Comparison of ENCODE assay signal across 3 worm cellular contexts in the genomic region with DNA sequence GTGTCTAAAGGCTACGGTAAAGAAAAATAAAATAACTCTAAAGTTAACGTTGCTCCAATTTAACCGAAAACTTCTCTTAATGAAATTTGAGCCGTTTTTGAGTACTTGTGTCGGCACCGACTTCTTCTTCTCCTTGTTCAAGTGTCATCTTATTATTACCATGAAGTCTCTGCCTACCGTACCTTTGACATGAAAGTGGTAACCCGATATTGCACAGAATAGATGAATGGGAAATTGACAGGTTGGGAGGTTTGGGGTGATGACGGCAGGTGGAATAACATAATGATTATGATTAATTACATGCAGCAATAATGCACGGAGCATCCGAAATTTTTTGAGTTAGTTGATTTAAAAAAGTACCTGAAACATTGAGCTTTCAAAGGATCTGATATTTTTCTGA.
TF ChIP-seq lines count a peak whose summit lies in the region.

No protein-coding gene starts in this region.

TF ChIP-seq in whole organism, L2 larva, 48 proteins besides CTCF, POLR2A, EP300 and RAD21:
- TF ChIP-seq F13H6.1 (tag; optimal IDR thresholded peaks at IDR 0.05; lab: Kevin White, UChicago): peak; percentile 41
- TF ChIP-seq nhr-21 (tag; optimal IDR thresholded peaks at IDR 0.05; lab: Kevin White, UChicago): no peak
- no peak for TF ChIP-seq unc-39 (tag; optimal IDR thresholded peaks at IDR 0.05; lab: Kevin White, UChicago)
- no peak for TF ChIP-seq sma-3 (GFP tag; optimal IDR thresholded peaks at IDR 0.05; lab: Kevin White, UChicago)
- no peak for TF ChIP-seq ceh-82 (tag; optimal IDR thresholded peaks at IDR 0.05; lab: Kevin White, UChicago)
- no peak for TF ChIP-seq nhr-10 (tag; optimal IDR thresholded peaks at IDR 0.05; lab: Kevin White, UChicago)
- no peak for TF ChIP-seq nhr-6 (tag; optimal IDR thresholded peaks at IDR 0.05; lab: Kevin White, UChicago)

TF ChIP-seq in whole organism, late embryonic, 69 proteins besides CTCF, POLR2A, EP300 and RAD21:
- TF ChIP-seq ceh-31 (tag; optimal IDR thresholded peaks at IDR 0.05; lab: Kevin White, UChicago): no peak
- TF ChIP-seq pag-3 (tag; optimal IDR thresholded peaks at IDR 0.05; lab: Kevin White, UChicago; ENCODE audit: borderline replicate concordance): no peak
- no peak for TF ChIP-seq ceh-30 (tag; optimal IDR thresholded peaks at IDR 0.05; lab: Kevin White, UChicago)
- no peak for TF ChIP-seq ceh-6 (GFP tag; optimal IDR thresholded peaks at IDR 0.05; lab: Kevin White, UChicago)
- no peak for TF ChIP-seq lin-11 (tag; optimal IDR thresholded peaks at IDR 0.05; lab: Kevin White, UChicago)
- peak; percentile 84 for TF ChIP-seq ceh-34 (tag; optimal IDR thresholded peaks at IDR 0.05; lab: Kevin White, UChicago)
- TF ChIP-seq unc-3 (GFP tag; conservative IDR thresholded peaks at IDR 0.05; lab: Robert Waterston, UW): no peak
- no peak for TF ChIP-seq unc-3 (tag; optimal IDR thresholded peaks at IDR 0.05; lab: Kevin White, UChicago)
- no peak for TF ChIP-seq nhr-11 (tag; optimal IDR thresholded peaks at IDR 0.05; lab: Kevin White, UChicago)

TF ChIP-seq in whole organism, mixed stage, embryonic, 35 proteins besides CTCF, POLR2A, EP300 and RAD21:
- no peak for TF ChIP-seq snpc-4 (tag; optimal IDR thresholded peaks at IDR 0.05; lab: Kevin White, UChicago)
- TF ChIP-seq pha-4 (tag; optimal IDR thresholded peaks at IDR 0.05; lab: Kevin White, UChicago): peak; percentile 84
- TF ChIP-seq ztf-11 (tag; optimal IDR thresholded peaks at IDR 0.05; lab: Kevin White, UChicago): no peak
- no peak for TF ChIP-seq ham-2 (GFP tag; optimal IDR thresholded peaks at IDR 0.05; lab: Kevin White, UChicago)
- no peak for TF ChIP-seq nhr-76 (tag; optimal IDR thresholded peaks at IDR 0.05; lab: Kevin White, UChicago)
- no peak for TF ChIP-seq unc-120 (tag; optimal IDR thresholded peaks at IDR 0.05; lab: Kevin White, UChicago; ENCODE audit: poor library complexity, severe bottlenecking)
